Worm (Caenorhabditis elegans) whole organism, young adult: ENCODE measurements around the gene srg-36.
"Not testable (repeated sequence)": the region's sequence is repeated elsewhere in the genome, so short reads cannot be mapped to it uniquely, and the experiment has no call there.

ENCODE experiments used
- B0261.1 ChIP-seq: sonication (generic microtip); optimal IDR thresholded peaks from 2 replicates; lab custom pipeline; 2016; ENCODE audit warnings: mild to moderate bottlenecking, missing genetic modification characterization, moderate library complexity, missing compliant biosample characterization
- B0336.3 ChIP-seq: fragments of 200-800 bp; sonication (Bioruptor generic); IDR thresholded peaks from 2 replicates; pipeline ENCODE4 v1.3.6; 2022; ENCODE audit warnings: missing genetic modification characterization, missing compliant biosample characterization
- D2030.7 ChIP-seq: fragments of 200-800 bp; sonication (Bioruptor generic); IDR thresholded peaks from 2 replicates; pipeline ENCODE4 v1.3.6; 2022; ENCODE audit warnings: missing genetic modification reagents, missing genetic modification characterization, missing compliant biosample characterization
- F22D6.2 ChIP-seq: sonication (generic microtip); optimal IDR thresholded peaks from 2 replicates; lab custom pipeline; 2016; ENCODE audit warnings: mild to moderate bottlenecking, missing genetic modification characterization, missing compliant biosample characterization
- F57A8.1 ChIP-seq: fragments of 200-800 bp; sonication (Bioruptor generic); optimal IDR thresholded peaks from 2 replicates; lab custom pipeline; 2018; ENCODE audit warnings: mild to moderate bottlenecking, missing genetic modification characterization, moderate library complexity, missing compliant biosample characterization
- Y53G8AR.9 ChIP-seq: fragments of 200-800 bp; sonication (Bioruptor generic); conservative IDR thresholded peaks from 2 replicates; pipeline ENCODE4 v1.3.6; 2022; ENCODE audit warnings: missing genetic modification reagents, missing genetic modification characterization, missing compliant biosample characterization
- athp-1 ChIP-seq: sonication (generic microtip); optimal IDR thresholded peaks from 2 replicates; lab custom pipeline; 2017; ENCODE audit warnings: mild to moderate bottlenecking, missing genetic modification characterization, missing compliant biosample characterization
- attf-6 ChIP-seq: fragments of 200-800 bp; sonication (Bioruptor generic); IDR thresholded peaks from 2 replicates; pipeline ENCODE4 v1.3.6; 2022; ENCODE audit warnings: missing genetic modification reagents, missing genetic modification characterization, missing compliant biosample characterization
- die-1 ChIP-seq: sonication (generic microtip); optimal IDR thresholded peaks from 2 replicates; lab custom pipeline; 2016; ENCODE audit warnings: missing genotype, mild to moderate bottlenecking, missing genetic modification characterization, missing compliant biosample characterization
- egl-18 ChIP-seq: fragments of 200-800 bp; sonication (Bioruptor generic); IDR thresholded peaks from 2 replicates; pipeline ENCODE4 v1.3.6; 2022; ENCODE audit warnings: missing genetic modification reagents, missing genetic modification characterization, missing compliant biosample characterization
- ets-4 ChIP-seq: fragments of 200-800 bp; sonication (Bioruptor generic); optimal IDR thresholded peaks from 2 replicates; lab custom pipeline; 2018; ENCODE audit warnings: mild to moderate bottlenecking, missing genetic modification characterization, missing compliant biosample characterization
- him-1 ChIP-seq: sonication (generic microtip); optimal IDR thresholded peaks from 2 replicates; lab custom pipeline; 2016; ENCODE audit warnings: missing genotype, missing genetic modification reagents, missing genetic modification characterization, missing compliant biosample characterization
- hmg-1.2 ChIP-seq: fragments of 200-800 bp; sonication (Bioruptor generic); IDR thresholded peaks from 2 replicates; pipeline ENCODE4 v1.3.6; 2022; ENCODE audit warnings: missing genetic modification reagents, missing genetic modification characterization, missing compliant biosample characterization
- lin-26 ChIP-seq: fragments of 200-800 bp; sonication (Bioruptor generic); IDR thresholded peaks from 2 replicates; pipeline ENCODE4 v1.3.6; 2022; ENCODE audit warnings: missing genetic modification reagents, missing genetic modification characterization, missing compliant biosample characterization
- madf-3 ChIP-seq: fragments of 200-800 bp; sonication (Bioruptor generic); IDR thresholded peaks from 2 replicates; pipeline ENCODE4 v1.3.6; 2022; ENCODE audit warnings: missing genetic modification reagents, missing genetic modification characterization, missing compliant biosample characterization
- nfya-1 ChIP-seq: sonication (generic microtip); optimal IDR thresholded peaks from 2 replicates; lab custom pipeline; 2017; ENCODE audit warnings: antibody characterized with exemption, missing compliant biosample characterization, missing genetic modification characterization, borderline replicate concordance; ENCODE audit not compliant: insufficient read depth
- nfya-2 ChIP-seq: fragments of 200-800 bp; sonication (Bioruptor generic); IDR thresholded peaks from 2 replicates; pipeline ENCODE4 v1.3.6; 2022; ENCODE audit warnings: missing genetic modification reagents, missing genetic modification characterization, missing compliant biosample characterization
- nhr-120 ChIP-seq: fragments of 200-800 bp; sonication (Bioruptor generic); IDR thresholded peaks from 2 replicates; pipeline ENCODE4 v1.3.6; 2022; ENCODE audit warnings: missing genetic modification characterization, missing compliant biosample characterization
- nhr-80 ChIP-seq: sonication (generic microtip); optimal IDR thresholded peaks from 2 replicates; lab custom pipeline; 2016; ENCODE audit warnings: missing genetic modification characterization, missing compliant biosample characterization
- rcor-1 ChIP-seq: fragments of 200-800 bp; sonication (Bioruptor generic); IDR thresholded peaks from 2 replicates; pipeline ENCODE4 v1.3.6; 2022; ENCODE audit warnings: missing genetic modification reagents, missing genetic modification characterization, missing compliant biosample characterization
- rpc-1 ChIP-seq, 2 experiments: fragments of 150-350 bp in 1 of 2; sonication (generic microtip) in 1 of 2; optimal IDR thresholded peaks; 2 replicates each; lab custom pipeline; 2014 to 2018; ENCODE audit warnings: missing biosample characterization in 1 of 2, missing genetic modification characterization in 1 of 2, missing genetic modification reagents in 1 of 2, missing genotype in 1 of 2
- snpc-4 ChIP-seq, 5 experiments: fragments of 150-350 bp in 1 of 5; sonication (generic microtip) in 4 of 5; optimal IDR thresholded peaks; 2 replicates each; lab custom pipeline; 2014 to 2018; ENCODE audit warnings: missing genetic modification characterization in 5 of 5, missing biosample characterization in 3 of 5, antibody characterized with exemption in 2 of 5, mild to moderate bottlenecking in 2 of 5, missing compliant biosample characterization in 2 of 5, missing genotype in 2 of 5, moderate library complexity in 2 of 5, missing genetic modification reagents in 1 of 5
- somi-1 ChIP-seq: fragments of 200-800 bp; sonication (Bioruptor generic); optimal IDR thresholded peaks from 2 replicates; lab custom pipeline; 2018; ENCODE audit warnings: mild to moderate bottlenecking, missing genetic modification characterization, missing compliant biosample characterization
- tbp1 ChIP-seq: fragments of 200-800 bp; sonication (Bioruptor generic); optimal IDR thresholded peaks from 2 replicates; lab custom pipeline; 2018; ENCODE audit warnings: mild to moderate bottlenecking, missing genetic modification characterization, missing compliant biosample characterization
- zfh-2 ChIP-seq: fragments of 200-800 bp; sonication (Bioruptor generic); conservative IDR thresholded peaks from 2 replicates; pipeline ENCODE4 v1.3.6; 2022; ENCODE audit warnings: missing genetic modification reagents, missing genetic modification characterization, missing compliant biosample characterization
- ztf-25 ChIP-seq: fragments of 200-800 bp; sonication (Bioruptor generic); IDR thresholded peaks from 2 replicates; pipeline ENCODE4 v1.3.6; 2022; ENCODE audit warnings: missing genetic modification reagents, missing genetic modification characterization, missing compliant biosample characterization
- ztf-3 ChIP-seq: fragments of 200-800 bp; sonication (Bioruptor generic); optimal IDR thresholded peaks from 2 replicates; lab custom pipeline; 2018; ENCODE audit warnings: mild to moderate bottlenecking, missing genetic modification characterization, missing compliant biosample characterization

Gene srg-36

ce11 chrX:14214520-14215023, 19.7 kb downstream of the srg-36 start, which contains the start of gene K06G5.1 (continued):
- no peak for TF ChIP-seq zfh-2 (GFP tag; lab: Robert Waterston, UW)

DNA sequence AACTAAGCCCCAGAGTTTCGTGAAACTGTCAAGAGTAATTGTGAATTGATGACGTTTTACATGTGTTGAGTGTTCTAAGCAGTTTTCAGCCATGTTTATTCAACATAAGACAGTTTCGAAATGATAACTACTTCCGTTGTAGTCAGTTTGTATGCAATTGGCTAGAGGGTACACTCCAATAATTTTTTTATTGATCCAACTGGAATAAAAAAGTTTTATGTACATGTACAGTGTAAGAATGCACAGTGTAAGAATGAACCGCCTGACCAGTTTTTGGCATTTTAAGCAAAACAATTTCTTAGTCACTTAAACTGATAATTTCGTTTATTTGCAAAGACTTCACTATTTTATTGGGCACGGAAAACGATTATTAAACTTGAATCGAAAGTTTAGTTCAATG, 21.0 kb downstream of the srg-36 start:
- TF ChIP-seq nhr-120 (GFP tag; lab: Robert Waterston, UW) (no peak), nhr-80 (tag; lab: Kevin White, UChicago) (peak; percentile 1), nfya-2 (no peak)

DNA sequence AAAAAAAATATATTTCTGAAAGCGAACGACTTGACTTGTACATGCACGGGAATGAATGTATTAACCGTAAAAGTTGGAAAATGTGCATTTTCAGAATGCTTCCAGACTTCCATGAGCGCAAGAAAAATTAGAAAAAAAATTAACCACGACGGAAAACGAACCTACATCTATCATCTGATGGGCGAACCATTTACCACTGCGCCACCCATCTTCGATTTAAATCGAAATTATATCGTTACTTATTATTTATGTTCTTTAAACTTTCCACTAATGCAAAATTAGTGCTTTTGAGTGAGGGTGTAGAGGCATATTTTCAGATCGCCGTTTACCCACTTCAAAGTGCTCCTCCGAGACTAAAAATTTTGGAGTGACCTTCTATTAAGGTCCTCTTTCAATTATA, 23.1 kb downstream of the srg-36 start:
- not testable (repeated sequence) for TF ChIP-seq snpc-4 (GFP tag; optimal IDR thresholded peaks at IDR 0.05; lab: Kevin White, UChicago)
- TF ChIP-seq snpc-4 (tag; optimal IDR thresholded peaks at IDR 0.05; lab: Kevin White, UChicago): peak in 1 of 4 experiments; percentile 33
- TF ChIP-seq D2030.7 (GFP tag; lab: Robert Waterston, UW): peak; percentile 50; the same call in 1 of the 2 replicates
- peak; percentile 12 for TF ChIP-seq him-1 (tag; lab: Kevin White, UChicago)
- TF ChIP-seq tbp1 (GFP tag; lab: Kevin White, UChicago): peak; percentile 85
- TF ChIP-seq die-1 (tag; lab: Kevin White, UChicago): peak; percentile 52
- TF ChIP-seq B0261.1: peak; percentile 60
- peak; percentile 49 for TF ChIP-seq rpc-1 (optimal IDR thresholded peaks at IDR 0.05; lab: Kevin White, UChicago)
- peak; percentile 69 for TF ChIP-seq rpc-1 (tag; optimal IDR thresholded peaks at IDR 0.05; lab: Kevin White, UChicago)
- TF ChIP-seq lin-26 (GFP tag; lab: Robert Waterston, UW): peak; percentile 72
- TF ChIP-seq hmg-1.2 (GFP tag; lab: Robert Waterston, UW): peak; percentile 29; the same call in 1 of the 2 replicates

ce11 chrX:14207942-14208341, 26.3 kb downstream of the srg-36 start, which contains the start of gene ceh-37:
TSS of gene ceh-37 (minus strand) at chrX:14208000.
- peak; percentile 24 for TF ChIP-seq ets-4 (GFP tag; lab: Kevin White, UChicago)
- peak; percentile 73 for TF ChIP-seq nhr-80 (tag; lab: Kevin White, UChicago)
- TF ChIP-seq rcor-1 (GFP tag; lab: Robert Waterston, UW): no peak

- no peak for TF ChIP-seq attf-6 (GFP tag; lab: Robert Waterston, UW)
- no peak for TF ChIP-seq athp-1 (tag; lab: Kevin White, UChicago)
- TF ChIP-seq B0336.3 (GFP tag; lab: Robert Waterston, UW): no peak
- TF ChIP-seq nhr-80 (tag; lab: Kevin White, UChicago): peak; percentile 66
These were observed 27.9 kb downstream of the srg-36 start for ce11 chrX:14206321-14206720.

- TF ChIP-seq nhr-80 (tag; lab: Kevin White, UChicago): peak; percentile 58
- no peak for TF ChIP-seq F57A8.1 (GFP tag; lab: Kevin White, UChicago)
These were observed 40.0 kb downstream of the srg-36 start for ce11 chrX:14194251-14194650.

ce11 chrX:14186466-14186865, 47.8 kb downstream of the srg-36 start, which contains the start of gene ceh-36:
TSS of gene ceh-36 (minus strand) at chrX:14186566.
- no peak for TF ChIP-seq Y53G8AR.9 (GFP tag; lab: Robert Waterston, UW)
- TF ChIP-seq F22D6.2 (tag; lab: Kevin White, UChicago): no peak
- no peak for TF ChIP-seq ztf-25 (GFP tag; lab: Robert Waterston, UW)
- no peak for TF ChIP-seq nhr-80 (tag; lab: Kevin White, UChicago)
- no peak for TF ChIP-seq madf-3 (GFP tag; lab: Robert Waterston, UW)
- no peak for TF ChIP-seq nfya-1
- no peak for TF ChIP-seq ztf-3
- TF ChIP-seq somi-1 (GFP tag; lab: Kevin White, UChicago): no peak
- TF ChIP-seq egl-18 (GFP tag; lab: Robert Waterston, UW): no peak
